Fruit fly (Drosophila melanogaster) Kc167 (cell line): ENCODE data around the gene CG43147.

Experiments used
- Myc ChIP-seq: fragments of >200 bp; optimal IDR thresholded peaks from 2 replicates; lab custom pipeline; 2017; ENCODE audit warnings: missing external identifiers
- Sin3A ChIP-seq: fragments of >200 bp; optimal IDR thresholded peaks from 2 replicates; lab custom pipeline; 2018; ENCODE audit warnings: missing external identifiers
- h ChIP-seq: fragments of >200 bp; optimal IDR thresholded peaks from 3 replicates; lab custom pipeline; 2018; ENCODE audit warnings: missing external identifiers
- insv ChIP-seq: fragments of >200 bp; optimal IDR thresholded peaks from 3 replicates; lab custom pipeline; 2018; ENCODE audit warnings: missing external identifiers
- psq ChIP-seq: fragments of >200 bp; optimal IDR thresholded peaks from 2 replicates; lab custom pipeline; 2017; ENCODE audit warnings: missing external identifiers
- ttk ChIP-seq: sonication (Bioruptor generic); optimal IDR thresholded peaks from 2 replicates; lab custom pipeline; 2017; ENCODE audit warnings: missing external identifiers

CG43147 gene

dm6 chr3L:13251786-13252185 is 48.2 kb downstream of the CG43147 start:
- TF ChIP-seq insv (lab: Kevin White, UChicago) = no peak
- TF ChIP-seq psq (lab: Kevin White, UChicago) = no peak
- TF ChIP-seq Myc (lab: Kevin White, UChicago) = no peak
- no peak for TF ChIP-seq ttk (lab: Kevin White, UChicago)
- TF ChIP-seq h (lab: Kevin White, UChicago) = no peak
- TF ChIP-seq Sin3A (lab: Kevin White, UChicago) = no peak

DNA sequence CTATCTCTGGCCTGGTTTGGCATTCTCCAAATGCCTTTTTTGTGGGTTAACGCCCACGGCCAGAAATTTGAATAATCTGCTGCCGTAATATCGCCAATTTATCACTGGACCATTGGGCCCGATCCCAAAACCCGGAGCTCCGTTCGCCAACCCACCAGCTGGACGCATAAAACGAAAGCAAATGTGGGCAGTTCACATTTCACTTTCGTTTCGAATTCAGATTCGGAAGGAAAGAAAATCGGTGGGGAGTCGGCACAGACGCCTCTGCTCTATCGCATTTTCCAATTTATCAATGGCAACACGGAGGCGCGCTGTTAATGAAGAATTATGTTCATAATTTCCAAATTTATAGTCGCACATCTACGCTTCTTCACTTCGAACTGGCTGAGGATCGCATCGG is 49.9 kb downstream of the CG43147 start:
- TF ChIP-seq Sin3A (lab: Kevin White, UChicago) (no peak), psq (lab: Kevin White, UChicago) (no peak), h (lab: Kevin White, UChicago) (no peak), Myc (lab: Kevin White, UChicago) (no peak), ttk (lab: Kevin White, UChicago) (no peak), insv (lab: Kevin White, UChicago) (no peak)
